Worm (Caenorhabditis elegans) whole organism, L3 larva: Measurements from ENCODE around the gene F52H2.5.
A peak's percentile ranks its signal among the peaks of the same experiment; 100 is the strongest.

Experiments
- R02D3.7 ChIP-seq: fragments of 150-350 bp; optimal IDR thresholded peaks from 2 replicates; lab custom pipeline; 2014; ENCODE audit warnings: missing biosample characterization, missing genetic modification characterization
- ZK546.5 ChIP-seq: sonication (generic microtip); optimal IDR thresholded peaks from 2 replicates; lab custom pipeline; 2017; ENCODE audit warnings: missing biosample characterization, missing genetic modification characterization
- aly-2 ChIP-seq: fragments of 150-350 bp; optimal IDR thresholded peaks from 2 replicates; lab custom pipeline; 2014; ENCODE audit warnings: missing biosample characterization, missing genetic modification characterization
- ama-1 ChIP-seq: fragments of 150-350 bp; optimal IDR thresholded peaks from 2 replicates; lab custom pipeline; 2018
- ceh-16 ChIP-seq: sonication (generic microtip); optimal IDR thresholded peaks from 2 replicates; lab custom pipeline; 2017; ENCODE audit warnings: missing biosample characterization, missing genetic modification characterization
- ceh-28 ChIP-seq: fragments of 150-350 bp; optimal IDR thresholded peaks from 2 replicates; lab custom pipeline; 2014; ENCODE audit warnings: missing biosample characterization, missing genetic modification reagents, missing genetic modification characterization
- ceh-82 ChIP-seq: fragments of 150-350 bp; optimal IDR thresholded peaks from 2 replicates; lab custom pipeline; 2014; ENCODE audit warnings: missing biosample characterization, missing genetic modification characterization
- ceh-9 ChIP-seq: sonication (generic microtip); optimal IDR thresholded peaks from 2 replicates; lab custom pipeline; 2018; ENCODE audit warnings: missing biosample characterization, missing genetic modification characterization
- daf-12 ChIP-seq: fragments of 150-350 bp; optimal IDR thresholded peaks from 2 replicates; lab custom pipeline; 2014; ENCODE audit warnings: missing biosample characterization, missing genetic modification reagents, missing genetic modification characterization
- egl-27 ChIP-seq: sonication (generic microtip); optimal IDR thresholded peaks from 4 replicates; lab custom pipeline; 2017; ENCODE audit warnings: missing biosample characterization, missing genetic modification reagents, missing genetic modification characterization
- egl-5 ChIP-seq: fragments of 150-350 bp; optimal IDR thresholded peaks from 2 replicates; lab custom pipeline; 2017; ENCODE audit warnings: missing biosample characterization, missing genetic modification reagents, missing genetic modification characterization, inconsistent platforms
- elt-1 ChIP-seq: fragments of 150-350 bp; optimal IDR thresholded peaks from 2 replicates; lab custom pipeline; 2014; ENCODE audit warnings: missing biosample characterization, missing genetic modification characterization
- elt-2 ChIP-seq: sonication (generic microtip); optimal IDR thresholded peaks from 2 replicates; lab custom pipeline; 2016; ENCODE audit warnings: missing genetic modification reagents, mild to moderate bottlenecking, missing genetic modification characterization, missing compliant biosample characterization
- eor-1 ChIP-seq, 2 experiments: fragments of 150-350 bp; optimal IDR thresholded peaks; 2 replicates each; lab custom pipeline; 2014 to 2018; ENCODE audit warnings: missing biosample characterization in 2 of 2, missing genetic modification characterization in 2 of 2
- fkh-2 ChIP-seq: fragments of 150-350 bp; optimal IDR thresholded peaks from 2 replicates; lab custom pipeline; 2014; ENCODE audit warnings: missing biosample characterization, missing genetic modification reagents, missing genetic modification characterization
- fos-1 ChIP-seq: fragments of 150-350 bp; optimal IDR thresholded peaks from 2 replicates; lab custom pipeline; 2014; ENCODE audit warnings: missing biosample characterization, missing genetic modification characterization
- hmg-11 ChIP-seq: sonication (generic microtip); optimal IDR thresholded peaks from 2 replicates; lab custom pipeline; 2016; ENCODE audit warnings: missing genetic modification characterization, missing compliant biosample characterization
- lin-39 ChIP-seq: fragments of 150-350 bp; optimal IDR thresholded peaks from 2 replicates; lab custom pipeline; 2018; ENCODE audit warnings: missing biosample characterization, missing genetic modification reagents, missing genetic modification characterization
- lsy-12 ChIP-seq: sonication (generic microtip); optimal IDR thresholded peaks from 2 replicates; lab custom pipeline; 2016; ENCODE audit warnings: mild to moderate bottlenecking, missing genetic modification characterization, missing compliant biosample characterization
- mdl-1 ChIP-seq: fragments of 150-350 bp; optimal IDR thresholded peaks from 2 replicates; lab custom pipeline; 2014; ENCODE audit warnings: missing biosample characterization, missing genetic modification characterization
- mml-1 ChIP-seq: fragments of 150-350 bp; sonication (generic microtip); optimal IDR thresholded peaks from 3 replicates; lab custom pipeline; 2014; ENCODE audit warnings: missing biosample characterization, missing genetic modification characterization
- nfya-1 ChIP-seq: sonication (generic microtip); optimal IDR thresholded peaks from 2 replicates; lab custom pipeline; 2017; ENCODE audit warnings: missing genetic modification characterization, mild to moderate bottlenecking, missing compliant biosample characterization, antibody characterized with exemption, moderate library complexity; ENCODE audit not compliant: insufficient read depth
- nhr-23 ChIP-seq: fragments of 150-350 bp; optimal IDR thresholded peaks from 2 replicates; lab custom pipeline; 2014; ENCODE audit warnings: missing biosample characterization, missing genetic modification reagents, missing genetic modification characterization
- nhr-237 ChIP-seq: fragments of 150-350 bp; optimal IDR thresholded peaks from 2 replicates; lab custom pipeline; 2014; ENCODE audit warnings: missing biosample characterization, missing genetic modification characterization
- nhr-25 ChIP-seq: sonication (generic microtip); optimal IDR thresholded peaks from 2 replicates; lab custom pipeline; 2017; ENCODE audit warnings: missing biosample characterization, missing genetic modification characterization
- nhr-43 ChIP-seq: sonication (generic microtip); optimal IDR thresholded peaks from 2 replicates; lab custom pipeline; 2016; ENCODE audit warnings: mild to moderate bottlenecking, missing genetic modification characterization, missing compliant biosample characterization; ENCODE audit not compliant: poor library complexity, severe bottlenecking
- nhr-76 ChIP-seq: fragments of 150-350 bp; sonication (generic microtip); optimal IDR thresholded peaks from 5 replicates; lab custom pipeline; 2014; ENCODE audit warnings: missing biosample characterization, missing genetic modification characterization
- nhr-77 ChIP-seq: fragments of 150-350 bp; optimal IDR thresholded peaks from 2 replicates; lab custom pipeline; 2014; ENCODE audit warnings: missing biosample characterization, missing genetic modification characterization
- pha-4 ChIP-seq: fragments of 150-350 bp; optimal IDR thresholded peaks from 2 replicates; lab custom pipeline; 2014; ENCODE audit warnings: missing biosample characterization, missing genetic modification reagents, missing genetic modification characterization
- pqm-1 ChIP-seq: fragments of 150-350 bp; optimal IDR thresholded peaks from 2 replicates; lab custom pipeline; 2017; ENCODE audit warnings: missing biosample characterization, missing genetic modification characterization, inconsistent platforms
- sea-2 ChIP-seq: fragments of 150-350 bp; sonication (generic microtip); optimal IDR thresholded peaks from 4 replicates; lab custom pipeline; 2014; ENCODE audit warnings: missing biosample characterization, missing genetic modification reagents, missing genetic modification characterization
- skn-1 ChIP-seq: fragments of 150-350 bp; optimal IDR thresholded peaks from 2 replicates; lab custom pipeline; 2014; ENCODE audit warnings: missing biosample characterization, missing genetic modification characterization
- snpc-4 ChIP-seq: fragments of 150-350 bp; optimal IDR thresholded peaks from 2 replicates; lab custom pipeline; 2014; ENCODE audit warnings: missing biosample characterization, missing genetic modification characterization
- tbx-2 ChIP-seq: sonication (generic microtip); optimal IDR thresholded peaks from 2 replicates; lab custom pipeline; 2016; ENCODE audit warnings: mild to moderate bottlenecking, missing genetic modification characterization, missing compliant biosample characterization
- zag-1 ChIP-seq: fragments of 150-350 bp; optimal IDR thresholded peaks from 2 replicates; lab custom pipeline; 2014; ENCODE audit warnings: missing biosample characterization, missing genetic modification characterization
- ztf-11 ChIP-seq: fragments of 150-350 bp; optimal IDR thresholded peaks from 2 replicates; lab custom pipeline; 2014; ENCODE audit warnings: missing biosample characterization, missing genetic modification characterization
- ztf-4 ChIP-seq: fragments of 150-350 bp; optimal IDR thresholded peaks from 2 replicates; lab custom pipeline; 2014; ENCODE audit warnings: missing biosample characterization, missing genetic modification characterization

F52H2.5 gene

DNA sequence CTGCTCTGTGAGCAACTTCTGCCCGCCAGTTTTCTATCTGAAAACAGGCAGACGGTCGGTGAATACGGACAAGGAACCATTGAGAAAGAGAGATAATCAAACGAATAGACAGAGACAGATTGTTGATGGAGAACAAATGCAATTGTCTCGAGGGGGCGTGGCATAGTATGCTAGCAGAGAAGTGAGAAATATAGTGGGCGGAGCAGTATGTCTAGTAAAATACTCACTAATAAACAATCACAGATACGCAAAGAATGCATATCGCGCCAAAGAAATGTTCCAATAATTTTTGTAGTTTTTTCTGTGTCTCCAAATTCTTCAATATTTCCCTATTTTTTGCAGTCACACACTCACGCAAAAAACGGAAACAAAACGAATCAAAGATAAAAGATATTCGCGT is 27.5 kb downstream of the F52H2.5 start, which contains the start of gene tbc-12:
Gene tbc-12, minus strand, starts transcription at position 101 of the 400 bp plus-strand sequence.
- TF ChIP-seq nhr-237 = no peak
- no peak for TF ChIP-seq lin-39 (tag; lab: Kevin White, UChicago)
- TF ChIP-seq R02D3.7 (tag; lab: Kevin White, UChicago) = no peak
- no peak for TF ChIP-seq daf-12
- TF ChIP-seq nhr-76 (tag; lab: Kevin White, UChicago) = no peak
- no peak for TF ChIP-seq ztf-11 (tag; lab: Kevin White, UChicago)
- TF ChIP-seq tbx-2 = no peak
- no peak for TF ChIP-seq nfya-1 (tag; lab: Kevin White, UChicago)
- no peak for TF ChIP-seq ceh-28 (tag; lab: Kevin White, UChicago)
- no peak for TF ChIP-seq fkh-2 (tag; lab: Kevin White, UChicago)
- TF ChIP-seq hmg-11 (tag; lab: Kevin White, UChicago) = no peak
- no peak for TF ChIP-seq mml-1 (tag; lab: Kevin White, UChicago)
- no peak for TF ChIP-seq nhr-25 (tag; lab: Kevin White, UChicago)
- no peak for TF ChIP-seq nhr-77 (tag; lab: Kevin White, UChicago)
- no peak for TF ChIP-seq zag-1 (tag; lab: Kevin White, UChicago)

DNA sequence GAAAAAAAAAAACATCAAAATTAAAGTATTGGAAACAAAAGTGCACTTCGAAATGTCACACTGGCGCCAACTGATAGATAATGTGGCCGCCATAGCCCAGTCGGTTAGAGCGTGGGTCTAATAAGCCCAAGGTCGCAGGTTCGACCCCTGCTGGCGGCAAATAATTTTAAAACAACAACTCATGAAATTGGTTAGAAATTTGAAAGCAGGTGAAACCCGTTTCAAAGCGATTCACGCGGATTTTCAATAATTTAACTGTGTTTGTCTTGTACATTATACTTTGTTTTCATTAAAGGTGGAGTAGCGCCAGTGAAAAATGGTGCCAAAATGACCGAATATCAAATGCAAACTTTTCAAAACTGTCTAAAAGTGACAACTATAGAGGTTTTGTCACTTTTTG is 28.6 kb downstream of the F52H2.5 start:
- TF ChIP-seq mml-1 (tag; lab: Kevin White, UChicago) (no peak), pqm-1 (tag; lab: Kevin White, UChicago) (peak; percentile 34), egl-5 (tag; lab: Kevin White, UChicago) (no peak), nhr-25 (tag; lab: Kevin White, UChicago) (peak; percentile 26), fos-1 (tag; lab: Kevin White, UChicago) (no peak), hmg-11 (tag; lab: Kevin White, UChicago) (no peak), nhr-43 (tag; lab: Kevin White, UChicago) (peak; percentile 55), lsy-12 (tag; lab: Kevin White, UChicago) (peak; percentile 0), elt-2 (peak; percentile 54), ceh-9 (tag; lab: Kevin White, UChicago) (no peak), nfya-1 (tag; lab: Kevin White, UChicago) (peak; percentile 16), pha-4 (peak; percentile 14)

- TF ChIP-seq elt-2 = peak; percentile 13
- peak; percentile 77 for TF ChIP-seq hmg-11 (tag; lab: Kevin White, UChicago)
- TF ChIP-seq nhr-43 (tag; lab: Kevin White, UChicago) = peak; percentile 9
- TF ChIP-seq skn-1 = peak; percentile 19
- TF ChIP-seq ceh-16 (tag; lab: Kevin White, UChicago) = no peak
- TF ChIP-seq tbx-2 = no peak
- TF ChIP-seq ztf-4 (tag; lab: Kevin White, UChicago) = peak; percentile 2
- peak; percentile 52 for TF ChIP-seq nfya-1 (tag; lab: Kevin White, UChicago)
- TF ChIP-seq elt-1 (tag; lab: Kevin White, UChicago) = no peak
- TF ChIP-seq pha-4 = peak; percentile 33
- TF ChIP-seq nhr-23 (tag; lab: Kevin White, UChicago) = no peak
Observed at ce11 chrX:2527877-2528276, 32.0 kb downstream of the F52H2.5 start.

DNA sequence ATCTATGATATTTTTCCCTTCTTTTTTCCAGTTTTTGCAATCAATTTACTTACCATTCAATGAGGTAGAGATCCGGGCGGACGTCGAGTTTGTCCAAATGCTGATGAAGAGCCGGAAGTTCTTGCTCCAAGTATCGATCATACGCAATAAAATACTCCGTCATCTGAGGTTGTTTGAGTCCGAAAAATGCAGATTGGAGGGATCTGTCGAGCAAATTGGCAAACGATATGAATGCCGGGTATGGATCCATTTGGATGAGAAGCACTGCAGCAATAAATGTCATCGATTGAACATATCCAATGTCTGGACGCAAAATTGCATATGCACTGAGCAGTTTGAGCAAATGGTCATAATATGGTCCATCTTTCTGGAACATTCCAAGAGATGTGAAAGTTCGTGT is 32.7 kb downstream of the F52H2.5 start:
- TF ChIP-seq fkh-2 (tag; lab: Kevin White, UChicago) (no peak), lin-39 (tag; lab: Kevin White, UChicago) (no peak), snpc-4 (no peak)

DNA sequence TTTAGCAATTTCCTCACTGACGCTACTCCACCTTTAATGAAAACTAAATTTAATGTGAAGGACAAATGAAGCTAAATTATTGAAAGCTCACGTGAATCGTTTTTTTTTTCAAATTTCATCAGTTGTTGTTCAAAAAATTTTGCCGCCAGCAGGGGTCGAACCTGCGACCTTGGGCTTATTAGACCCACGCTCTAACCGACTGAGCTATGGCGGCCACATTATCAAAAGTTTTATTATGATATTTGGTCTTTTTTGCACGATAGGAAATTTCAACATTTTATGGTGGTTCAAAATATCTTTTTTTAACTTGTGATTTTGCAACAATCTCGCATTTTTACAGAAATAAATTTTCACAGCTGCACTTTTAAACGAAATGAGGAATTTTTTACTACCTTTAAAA is 33.8 kb downstream of the F52H2.5 start:
- TF ChIP-seq ZK546.5 (tag; lab: Kevin White, UChicago) (no peak), R02D3.7 (tag; lab: Kevin White, UChicago) (no peak), aly-2 (tag; lab: Kevin White, UChicago) (no peak), ama-1 (lab: Kevin White, UChicago) (no peak), lin-39 (tag; lab: Kevin White, UChicago) (no peak), sea-2 (GFP tag; lab: Kevin White, UChicago) (no peak), ceh-82 (no peak), ceh-9 (tag; lab: Kevin White, UChicago) (no peak), egl-5 (tag; lab: Kevin White, UChicago) (no peak), skn-1 (no peak), ceh-28 (tag; lab: Kevin White, UChicago) (no peak), nhr-77 (tag; lab: Kevin White, UChicago) (no peak), daf-12 (no peak), egl-27 (no peak), mdl-1 (tag; lab: Kevin White, UChicago) (no peak), hmg-11 (tag; lab: Kevin White, UChicago) (no peak), eor-1 (tag; optimal IDR thresholded peaks at IDR 0.05; lab: Kevin White, UChicago) (no peak)
